Fruit fly (Drosophila melanogaster) whole organism, embryonic: ENCODE measurements around the gene CG7601.
A peak's percentile ranks its signal among the peaks of the same experiment; 100 is the strongest.

Experiments
- Aef1 ChIP-seq: fragments of 200-800 bp; sonication (Bioruptor generic); IDR thresholded peaks from 3 replicates; pipeline ENCODE4 v1.3.6; 2022; ENCODE audit warnings: missing biosample characterization, missing genetic modification characterization
- Atf-2 ChIP-seq: fragments of 200-800 bp; sonication (Bioruptor generic); optimal IDR thresholded peaks from 2 replicates; lab custom pipeline; 2016; ENCODE audit warnings: missing biosample characterization, missing genetic modification characterization
- CG11504 ChIP-seq: fragments of 200-800 bp; sonication (Bioruptor generic); optimal IDR thresholded peaks from 3 replicates; lab custom pipeline; 2019; ENCODE audit warnings: missing biosample characterization, mild to moderate bottlenecking, missing genetic modification characterization, moderate library complexity
- CG16813 ChIP-seq: fragments of 200-800 bp; sonication (Bioruptor generic); IDR thresholded peaks from 3 replicates; pipeline ENCODE4 v1.3.6; 2022; ENCODE audit warnings: missing biosample characterization, missing genetic modification characterization; ENCODE audit not compliant: partially characterized antibody
- CG2875 ChIP-seq: fragments of 200-800 bp; sonication (Bioruptor generic); optimal IDR thresholded peaks from 2 replicates; lab custom pipeline; 2017; ENCODE audit warnings: missing biosample characterization, mild to moderate bottlenecking, missing genetic modification characterization, missing genetic modification reagents
- CG30403 ChIP-seq: fragments of 200-800 bp; sonication (Bioruptor generic); optimal IDR thresholded peaks from 3 replicates; lab custom pipeline; 2016; ENCODE audit warnings: missing biosample characterization, missing genetic modification characterization
- CG31224 ChIP-seq: fragments of 200-800 bp; sonication (Bioruptor generic); IDR thresholded peaks from 2 replicates; pipeline ENCODE4 v1.3.6; 2022; ENCODE audit warnings: missing biosample characterization, missing genetic modification characterization
- CG34224 ChIP-seq: fragments of 200-800 bp; sonication (Bioruptor generic); IDR thresholded peaks from 3 replicates; pipeline ENCODE4 v1.3.6; 2022; ENCODE audit warnings: missing biosample characterization, missing genetic modification characterization; ENCODE audit not compliant: partially characterized antibody
- CG4617 ChIP-seq: fragments of 200-800 bp; sonication (Bioruptor generic); optimal IDR thresholded peaks from 3 replicates; lab custom pipeline; 2016; ENCODE audit warnings: missing biosample characterization, missing genetic modification characterization, borderline replicate concordance
- CG7963 ChIP-seq: fragments of 200-800 bp; sonication (Bioruptor generic); IDR thresholded peaks from 3 replicates; pipeline ENCODE4 v1.3.6; 2022; ENCODE audit warnings: missing biosample characterization, missing genetic modification characterization; ENCODE audit not compliant: partially characterized antibody
- CG8089 ChIP-seq: fragments of 200-800 bp; sonication (Bioruptor generic); optimal IDR thresholded peaks from 3 replicates; lab custom pipeline; 2016; ENCODE audit warnings: missing biosample characterization, missing genetic modification characterization
- CG8359 ChIP-seq: fragments of 200-800 bp; sonication (Bioruptor generic); optimal IDR thresholded peaks from 2 replicates; lab custom pipeline; 2017; ENCODE audit warnings: missing biosample characterization, mild to moderate bottlenecking, missing genetic modification characterization, borderline replicate concordance
- CG8478 ChIP-seq: fragments of >200 bp; optimal IDR thresholded peaks from 2 replicates; lab custom pipeline; 2018
- CG9932 ChIP-seq: fragments of 200-800 bp; sonication (Bioruptor generic); IDR thresholded peaks from 2 replicates; pipeline ENCODE4 v1.3.6; 2022; ENCODE audit warnings: missing biosample characterization, missing genetic modification characterization
- Chrac-16 ChIP-seq: fragments of 200-800 bp; sonication (Bioruptor generic); optimal IDR thresholded peaks from 3 replicates; lab custom pipeline; 2016; ENCODE audit warnings: missing biosample characterization, missing genetic modification characterization
- CoRest ChIP-seq: fragments of 200-800 bp; sonication (Bioruptor generic); optimal IDR thresholded peaks from 3 replicates; lab custom pipeline; 2018; ENCODE audit warnings: missing biosample characterization, mild to moderate bottlenecking, missing genetic modification characterization, moderate library complexity
- D ChIP-seq, 2 experiments: fragments of 200-800 bp in 1 of 2; fragments of >200 bp in 1 of 2; sonication (Bioruptor generic) in 1 of 2; optimal IDR thresholded peaks; 2 replicates in 1 of 2; 3 replicates in 1 of 2; lab custom pipeline; 2017; ENCODE audit warnings: mild to moderate bottlenecking in 1 of 2, missing biosample characterization in 1 of 2, missing genetic modification characterization in 1 of 2, missing genetic modification reagents in 1 of 2
- Dref ChIP-seq: fragments of 200-800 bp; sonication (Bioruptor generic); IDR thresholded peaks from 2 replicates; pipeline ENCODE4 v1.3.6; 2022; ENCODE audit warnings: missing biosample characterization, missing genetic modification characterization
- E2f2 ChIP-seq: fragments of 200-800 bp; sonication (Bioruptor generic); IDR thresholded peaks from 2 replicates; pipeline ENCODE4 v1.3.6; 2022; ENCODE audit warnings: missing biosample characterization, missing genetic modification characterization
- ERR ChIP-seq: fragments of 200-800 bp; sonication (Bioruptor generic); optimal IDR thresholded peaks from 2 replicates; lab custom pipeline; 2016; ENCODE audit warnings: missing biosample characterization, missing genetic modification characterization
- Eip74EF ChIP-seq, 2 experiments: fragments of 200-800 bp in 1 of 2; fragments of >200 bp in 1 of 2; sonication (Bioruptor generic) in 1 of 2; optimal IDR thresholded peaks; 2 replicates each; lab custom pipeline; 2017 to 2019; ENCODE audit warnings: missing biosample characterization in 2 of 2, missing genetic modification characterization in 2 of 2, mild to moderate bottlenecking in 1 of 2, moderate library complexity in 1 of 2
- HHEX ChIP-seq: fragments of 200-800 bp; sonication (Bioruptor generic); optimal IDR thresholded peaks from 3 replicates; lab custom pipeline; 2017; ENCODE audit warnings: missing biosample characterization, mild to moderate bottlenecking, missing genetic modification characterization, missing genetic modification reagents
- NFAT ChIP-seq: fragments of 200-800 bp; sonication (Bioruptor generic); IDR thresholded peaks from 2 replicates; pipeline ENCODE4 v1.3.6; 2022; ENCODE audit warnings: missing biosample characterization, missing genetic modification characterization
- Oaz ChIP-seq: fragments of 200-800 bp; sonication (Bioruptor generic); IDR thresholded peaks from 2 replicates; pipeline ENCODE4 v1.3.6; 2022; ENCODE audit warnings: missing biosample characterization, missing genetic modification characterization
- Sox102F ChIP-seq: fragments of 200-800 bp; sonication (Bioruptor generic); optimal IDR thresholded peaks from 2 replicates; lab custom pipeline; 2018; ENCODE audit warnings: missing biosample characterization, mild to moderate bottlenecking, missing genetic modification characterization, moderate library complexity
- Ssrp ChIP-seq: fragments of 200-800 bp; sonication (Bioruptor generic); optimal IDR thresholded peaks from 2 replicates; lab custom pipeline; 2018; ENCODE audit warnings: missing biosample characterization, mild to moderate bottlenecking, missing genetic modification characterization, moderate library complexity
- Tbp ChIP-seq: fragments of >200 bp; optimal IDR thresholded peaks from 2 replicates; lab custom pipeline; 2018; ENCODE audit warnings: missing biosample characterization, missing genetic modification characterization
- bab2 ChIP-seq: fragments of 200-800 bp; sonication (Bioruptor generic); optimal IDR thresholded peaks from 2 replicates; lab custom pipeline; 2016; ENCODE audit warnings: missing biosample characterization, missing genetic modification characterization
- bigmax ChIP-seq: fragments of 200-800 bp; sonication (Bioruptor generic); optimal IDR thresholded peaks from 2 replicates; lab custom pipeline; 2018; ENCODE audit warnings: missing biosample characterization, mild to moderate bottlenecking, missing genetic modification characterization
- cas ChIP-seq: fragments of 200-800 bp; sonication (Bioruptor generic); IDR thresholded peaks from 2 replicates; pipeline ENCODE4 v1.3.6; 2022; ENCODE audit warnings: missing biosample characterization, missing genetic modification characterization
- ci ChIP-seq: fragments of 200-800 bp; sonication (Bioruptor generic); IDR thresholded peaks from 3 replicates; pipeline ENCODE4 v1.3.6; 2022; ENCODE audit warnings: missing biosample characterization, missing genetic modification characterization
- crp ChIP-seq, 2 experiments: fragments of 200-800 bp; sonication (Bioruptor generic); optimal IDR thresholded peaks; 2 replicates in 1 of 2; 3 replicates in 1 of 2; lab custom pipeline; 2017; ENCODE audit warnings: missing biosample characterization in 2 of 2, missing genetic modification characterization in 2 of 2, mild to moderate bottlenecking in 1 of 2, moderate library complexity in 1 of 2
- cwo ChIP-seq: fragments of 200-800 bp; sonication (Bioruptor generic); optimal IDR thresholded peaks from 3 replicates; lab custom pipeline; 2017; ENCODE audit warnings: missing biosample characterization, missing genetic modification characterization, mild to moderate bottlenecking, moderate library complexity, missing genetic modification reagents
- dmrt99B ChIP-seq: fragments of 200-800 bp; sonication (Bioruptor generic); optimal IDR thresholded peaks from 2 replicates; lab custom pipeline; 2018; ENCODE audit warnings: missing biosample characterization, mild to moderate bottlenecking, missing genetic modification characterization, moderate library complexity
- en ChIP-seq: fragments of 200-800 bp; sonication (Bioruptor generic); optimal IDR thresholded peaks from 2 replicates; lab custom pipeline; 2016; ENCODE audit warnings: missing biosample characterization, missing genetic modification characterization
- eyg ChIP-seq: fragments of 200-800 bp; sonication (Bioruptor generic); optimal IDR thresholded peaks from 3 replicates; lab custom pipeline; 2016; ENCODE audit warnings: missing biosample characterization, missing genetic modification characterization
- fu2 ChIP-seq: fragments of 200-800 bp; sonication (Bioruptor generic); optimal IDR thresholded peaks from 2 replicates; lab custom pipeline; 2016; ENCODE audit warnings: missing biosample characterization, missing genetic modification characterization
- grau ChIP-seq: fragments of 200-800 bp; optimal IDR thresholded peaks from 3 replicates; lab custom pipeline; 2019; ENCODE audit warnings: missing biosample characterization, mild to moderate bottlenecking, missing genetic modification characterization, moderate library complexity
- gt ChIP-seq: fragments of 200-800 bp; sonication (Bioruptor generic); IDR thresholded peaks from 2 replicates; pipeline ENCODE4 v1.3.6; 2022; ENCODE audit warnings: missing biosample characterization, missing genetic modification characterization
- nerfin-2 ChIP-seq: fragments of 200-800 bp; sonication (Bioruptor generic); IDR thresholded peaks from 2 replicates; pipeline ENCODE4 v1.3.6; 2022; ENCODE audit warnings: missing biosample characterization, missing genetic modification characterization; ENCODE audit not compliant: partially characterized antibody
- pnt ChIP-seq: fragments of 200-800 bp; sonication (Bioruptor generic); optimal IDR thresholded peaks from 3 replicates; lab custom pipeline; 2016; ENCODE audit warnings: missing biosample characterization, missing genetic modification characterization
- rib ChIP-seq: fragments of 200-800 bp; sonication (Bioruptor generic); IDR thresholded peaks from 2 replicates; pipeline ENCODE4 v1.3.6; 2022; ENCODE audit warnings: missing biosample characterization, missing genetic modification characterization
- slp2 ChIP-seq: fragments of 200-800 bp; sonication (Bioruptor generic); optimal IDR thresholded peaks from 2 replicates; lab custom pipeline; 2016; ENCODE audit warnings: missing biosample characterization, missing genetic modification characterization
- so ChIP-seq: fragments of 200-800 bp; sonication (Bioruptor generic); IDR thresholded peaks from 3 replicates; pipeline ENCODE4 v1.3.6; 2022; ENCODE audit warnings: missing biosample characterization, missing genetic modification characterization
- tin ChIP-seq: fragments of 200-800 bp; sonication (Bioruptor generic); optimal IDR thresholded peaks from 3 replicates; lab custom pipeline; 2016; ENCODE audit warnings: missing biosample characterization, missing genetic modification characterization
- tna ChIP-seq: fragments of 200-800 bp; sonication (Bioruptor generic); IDR thresholded peaks from 2 replicates; pipeline ENCODE4 v1.3.6; 2022; ENCODE audit warnings: missing biosample characterization, missing genetic modification characterization; ENCODE audit not compliant: partially characterized antibody
- vnd ChIP-seq: fragments of 200-800 bp; sonication (Bioruptor generic); IDR thresholded peaks from 3 replicates; pipeline ENCODE4 v1.3.6; 2022; ENCODE audit warnings: missing biosample characterization, missing genetic modification characterization; ENCODE audit not compliant: partially characterized antibody
- wor ChIP-seq: fragments of 200-800 bp; sonication (Bioruptor generic); IDR thresholded peaks from 2 replicates; pipeline ENCODE4 v1.3.6; 2022; ENCODE audit warnings: missing biosample characterization, missing genetic modification characterization
- z ChIP-seq: fragments of 200-800 bp; sonication (Bioruptor generic); IDR thresholded peaks from 3 replicates; pipeline ENCODE4 v1.3.6; 2022; ENCODE audit warnings: missing biosample characterization, missing genetic modification characterization

The CG7601 gene

dm6 chr3R:29772795-29773331 lies 36.3 kb upstream of the CG7601 start (continued):
- TF ChIP-seq ci (GFP tag; lab: Robert Waterston, UW) = peak; percentile 80; the same call in 2 of the 3 replicates
- no peak for TF ChIP-seq CG2875 (GFP tag; lab: Kevin White, UChicago)
- peak; percentile 30 for TF ChIP-seq ERR (GFP tag; lab: Kevin White, UChicago)
- no peak for TF ChIP-seq Ssrp (tag; lab: Kevin White, UChicago)
- TF ChIP-seq CG34224 (GFP tag; lab: Robert Waterston, UW) = no peak; the same call in 2 of the 3 replicates
- no peak for TF ChIP-seq tin
- TF ChIP-seq HHEX (GFP tag; lab: Kevin White, UChicago) = peak; percentile 57
- TF ChIP-seq CG8359 (GFP tag; lab: Kevin White, UChicago) = no peak
- no peak for TF ChIP-seq Eip74EF (GFP tag; optimal IDR thresholded peaks at IDR 0.05; lab: Kevin White, UChicago)
- no peak for TF ChIP-seq en (GFP tag; lab: Kevin White, UChicago)
- no peak for TF ChIP-seq grau (tag; lab: Kevin White, UChicago)
- TF ChIP-seq Tbp (GFP tag; lab: Kevin White, UChicago) = no peak
- no peak for TF ChIP-seq D (optimal IDR thresholded peaks at IDR 0.05; lab: Kevin White, UChicago)
- peak; percentile 8 for TF ChIP-seq D (GFP tag; optimal IDR thresholded peaks at IDR 0.05; lab: Kevin White, UChicago)
- TF ChIP-seq E2f2 (GFP tag; lab: Robert Waterston, UW) = 0 out of 2 replicates have a peak, but pooled peaks have one; percentile 20
- TF ChIP-seq CG7963 (GFP tag; lab: Robert Waterston, UW) = 0 out of 3 replicates have a peak, but pooled peaks have one; percentile 25
- TF ChIP-seq eyg = no peak
- 0 out of 2 replicates have a peak, but pooled peaks have one; percentile 25 for TF ChIP-seq cas (GFP tag; lab: Robert Waterston, UW)
- no peak for TF ChIP-seq Oaz
- TF ChIP-seq Dref (GFP tag; lab: Robert Waterston, UW) = no peak
- peak; percentile 66 for TF ChIP-seq cwo (GFP tag; lab: Kevin White, UChicago)
- no peak for TF ChIP-seq CG30403 (GFP tag; lab: Kevin White, UChicago)
- peak; percentile 28 for TF ChIP-seq dmrt99B (tag; lab: Kevin White, UChicago)
- TF ChIP-seq bab2 = no peak
- TF ChIP-seq Aef1 = peak; percentile 78
- TF ChIP-seq Chrac-16 (GFP tag; lab: Kevin White, UChicago) = no peak
- TF ChIP-seq CG4617 (GFP tag; lab: Kevin White, UChicago) = no peak
- no peak for TF ChIP-seq gt (GFP tag; lab: Robert Waterston, UW)
- peak; percentile 37; the same call in 1 of the 3 replicates for TF ChIP-seq CG16813 (GFP tag; lab: Robert Waterston, UW)
- no peak for TF ChIP-seq pnt (GFP tag; lab: Kevin White, UChicago)
- TF ChIP-seq CG8478 = peak; percentile 96
- no peak; the same call in 1 of the 2 replicates for TF ChIP-seq CG31224 (GFP tag; lab: Robert Waterston, UW)
- no peak for TF ChIP-seq CG9932 (GFP tag; lab: Robert Waterston, UW)
- TF ChIP-seq crp (GFP tag; optimal IDR thresholded peaks at IDR 0.05; lab: Kevin White, UChicago) = no peak
- no peak for TF ChIP-seq CG11504 (tag; lab: Kevin White, UChicago)
- TF ChIP-seq so = peak; percentile 65; the same call in 2 of the 3 replicates
- TF ChIP-seq vnd (GFP tag; lab: Robert Waterston, UW) = no peak
- no peak for TF ChIP-seq fu2 (GFP tag; lab: Kevin White, UChicago)
- TF ChIP-seq CoRest (tag; lab: Kevin White, UChicago) = no peak
- peak; percentile 93 for TF ChIP-seq z (GFP tag; lab: Robert Waterston, UW)
- TF ChIP-seq slp2 (GFP tag; lab: Kevin White, UChicago) = no peak
- TF ChIP-seq tna (GFP tag; lab: Robert Waterston, UW) = peak; percentile 45; the same call in 1 of the 2 replicates
- no peak for TF ChIP-seq CG8089 (GFP tag; lab: Kevin White, UChicago)
- peak; percentile 68 for TF ChIP-seq rib (GFP tag; lab: Robert Waterston, UW)
- TF ChIP-seq nerfin-2 (GFP tag; lab: Robert Waterston, UW) = peak; percentile 41; the same call in 1 of the 2 replicates
- no peak for TF ChIP-seq Sox102F (GFP tag; lab: Kevin White, UChicago)
- TF ChIP-seq wor (GFP tag; lab: Robert Waterston, UW) = no peak
- peak; percentile 6 for TF ChIP-seq bigmax (GFP tag; lab: Kevin White, UChicago)
- TF ChIP-seq Atf-2 (GFP tag; lab: Kevin White, UChicago) = no peak
- peak; percentile 72 for TF ChIP-seq NFAT (GFP tag; lab: Robert Waterston, UW)
